Worm (Caenorhabditis elegans): ENCODE data around the gene Y49A3A.4.

ce11 chrV:14314236-14314635 is 44.5 kb downstream of the Y49A3A.4 start, which contains the start of gene F47B8.1:
- no peak for TF ChIP-seq tra-4 (tag; optimal IDR thresholded peaks at IDR 0.05)
- no peak for TF ChIP-seq ama-1 (optimal IDR thresholded peaks at IDR 0.05)
- no peak for TF ChIP-seq hmg-4 (GFP tag; optimal IDR thresholded peaks at IDR 0.05)
- no peak for TF ChIP-seq sea-1 (GFP tag; conservative IDR thresholded peaks at IDR 0.05)
- TF ChIP-seq pes-1 (GFP tag; IDR thresholded peaks at IDR 0.05), result no peak
- no peak for TF ChIP-seq flt-1 (GFP tag; IDR thresholded peaks at IDR 0.05)
- no peak for TF ChIP-seq tbx-37 (GFP tag; conservative IDR thresholded peaks at IDR 0.05)
- no peak for TF ChIP-seq ceh-36 (tag; optimal IDR thresholded peaks at IDR 0.05)
- no peak for TF ChIP-seq aly-1 (tag; optimal IDR thresholded peaks at IDR 0.05)
- TF ChIP-seq B0310.2 (tag; optimal IDR thresholded peaks at IDR 0.05), result no peak
- no peak for TF ChIP-seq F13C5.2 (tag; optimal IDR thresholded peaks at IDR 0.05)
- TF ChIP-seq ceh-13 (GFP tag; optimal IDR thresholded peaks at IDR 0.05), result no peak
- TF ChIP-seq hnd-1 (tag; optimal IDR thresholded peaks at IDR 0.05), result no peak

All from whole organism, early embryonic.